Fruit fly (Drosophila melanogaster) whole organism, embryonic: Measurements from ENCODE around the gene CG17028.

Experiments used
- Adf1 ChIP-seq: fragments of 200-800 bp; sonication (Bioruptor generic); IDR thresholded peaks from 2 replicates; pipeline ENCODE4 v1.3.6; 2022; ENCODE audit warnings: missing biosample characterization, missing genetic modification characterization
- Bdp1 ChIP-seq: fragments of 200-800 bp; sonication (Bioruptor generic); optimal IDR thresholded peaks from 3 replicates; lab custom pipeline; 2016; ENCODE audit warnings: missing biosample characterization, missing genetic modification characterization
- CG10431 ChIP-seq: fragments of 200-800 bp; sonication (Bioruptor generic); optimal IDR thresholded peaks from 3 replicates; lab custom pipeline; 2018; ENCODE audit warnings: missing biosample characterization, mild to moderate bottlenecking, missing genetic modification characterization
- CG12299 ChIP-seq: fragments of 200-800 bp; sonication (Bioruptor generic); optimal IDR thresholded peaks from 2 replicates; lab custom pipeline; 2018; ENCODE audit warnings: missing biosample characterization, mild to moderate bottlenecking, missing genetic modification characterization
- CG14710 ChIP-seq: fragments of 200-800 bp; sonication (Bioruptor generic); optimal IDR thresholded peaks from 3 replicates; lab custom pipeline; 2019; ENCODE audit warnings: missing biosample characterization, mild to moderate bottlenecking, missing genetic modification characterization, moderate library complexity
- CG15011 ChIP-seq: fragments of 200-800 bp; sonication (Bioruptor generic); optimal IDR thresholded peaks from 3 replicates; lab custom pipeline; 2018; ENCODE audit warnings: missing biosample characterization, mild to moderate bottlenecking, missing genetic modification characterization
- CG1529 ChIP-seq: fragments of 200-800 bp; sonication (Bioruptor generic); optimal IDR thresholded peaks from 3 replicates; lab custom pipeline; 2018; ENCODE audit warnings: missing biosample characterization, missing genetic modification characterization
- CG16779 ChIP-seq: fragments of 200-800 bp; sonication (Bioruptor generic); IDR thresholded peaks from 2 replicates; pipeline ENCODE4 v1.3.6; 2022; ENCODE audit warnings: missing biosample characterization, missing genetic modification characterization
- CG16813 ChIP-seq: fragments of 200-800 bp; sonication (Bioruptor generic); IDR thresholded peaks from 3 replicates; pipeline ENCODE4 v1.3.6; 2022; ENCODE audit warnings: missing biosample characterization, missing genetic modification characterization; ENCODE audit not compliant: partially characterized antibody
- CG17829 ChIP-seq: fragments of 200-800 bp; optimal IDR thresholded peaks from 2 replicates; lab custom pipeline; 2019; ENCODE audit warnings: missing biosample characterization, mild to moderate bottlenecking, missing genetic modification characterization, moderate library complexity
- CG2129 ChIP-seq: fragments of 200-800 bp; sonication (Bioruptor generic); IDR thresholded peaks from 2 replicates; pipeline ENCODE4 v1.3.6; 2022; ENCODE audit warnings: missing biosample characterization, missing genetic modification characterization; ENCODE audit not compliant: partially characterized antibody
- CG2202 ChIP-seq: fragments of 200-800 bp; sonication (Bioruptor generic); optimal IDR thresholded peaks from 2 replicates; lab custom pipeline; 2018; ENCODE audit warnings: missing biosample characterization, mild to moderate bottlenecking, missing genetic modification characterization
- CG31388 ChIP-seq: fragments of 200-800 bp; sonication (Bioruptor generic); optimal IDR thresholded peaks from 2 replicates; lab custom pipeline; 2016; ENCODE audit warnings: missing biosample characterization, missing genetic modification characterization
- CG32772 ChIP-seq: fragments of 200-800 bp; sonication (Bioruptor generic); IDR thresholded peaks from 2 replicates; pipeline ENCODE4 v1.3.6; 2022; ENCODE audit warnings: missing biosample characterization, missing genetic modification characterization
- CG3726 ChIP-seq: fragments of 200-800 bp; sonication (Bioruptor generic); IDR thresholded peaks from 3 replicates; pipeline ENCODE4, ENCODE4 v1.3.6; 2022; ENCODE audit warnings: missing biosample characterization, missing genetic modification characterization
- CG3838 ChIP-seq: fragments of 200-800 bp; sonication (Bioruptor generic); optimal IDR thresholded peaks from 3 replicates; lab custom pipeline; 2016; ENCODE audit warnings: missing biosample characterization, missing genetic modification characterization
- CG6272 ChIP-seq: fragments of 200-800 bp; sonication (Bioruptor generic); IDR thresholded peaks from 2 replicates; pipeline ENCODE4 v1.3.6; 2022; ENCODE audit warnings: missing biosample characterization, missing genetic modification characterization
- CG7745 ChIP-seq: fragments of 200-800 bp; sonication (Bioruptor generic); optimal IDR thresholded peaks from 2 replicates; lab custom pipeline; 2018; ENCODE audit warnings: missing biosample characterization, mild to moderate bottlenecking, missing genetic modification characterization, moderate library complexity
- CG8478 ChIP-seq: fragments of >200 bp; optimal IDR thresholded peaks from 2 replicates; lab custom pipeline; 2018
- CG8765 ChIP-seq: fragments of 200-800 bp; sonication (Bioruptor generic); IDR thresholded peaks from 2 replicates; pipeline ENCODE4 v1.3.6; 2022; ENCODE audit warnings: missing biosample characterization, missing genetic modification characterization
- CG9609 ChIP-seq: fragments of 200-800 bp; sonication (Bioruptor generic); optimal IDR thresholded peaks from 3 replicates; lab custom pipeline; 2016; ENCODE audit warnings: missing biosample characterization, missing genetic modification characterization
- CkIIα-i1 ChIP-seq: fragments of 200-800 bp; sonication (Bioruptor generic); IDR thresholded peaks from 2 replicates; pipeline ENCODE4 v1.3.6; 2022; ENCODE audit warnings: missing biosample characterization, missing genetic modification characterization
- Myb ChIP-seq: fragments of 200-800 bp; sonication (Bioruptor generic); optimal IDR thresholded peaks from 2 replicates; lab custom pipeline; 2016; ENCODE audit warnings: missing biosample characterization, missing genetic modification characterization
- NC2α ChIP-seq: fragments of 200-800 bp; sonication (Bioruptor generic); optimal IDR thresholded peaks from 2 replicates; lab custom pipeline; 2016; ENCODE audit warnings: missing biosample characterization, missing genetic modification characterization
- NFAT ChIP-seq: fragments of 200-800 bp; sonication (Bioruptor generic); IDR thresholded peaks from 2 replicates; pipeline ENCODE4 v1.3.6; 2022; ENCODE audit warnings: missing biosample characterization, missing genetic modification characterization
- Nf-YA ChIP-seq: fragments of 200-800 bp; sonication (Bioruptor generic); IDR thresholded peaks from 2 replicates; pipeline ENCODE4 v1.3.6; 2022; ENCODE audit warnings: missing biosample characterization, missing genetic modification characterization
- Pdp1 ChIP-seq, 2 experiments: fragments of 200-800 bp; sonication (Bioruptor generic); optimal IDR thresholded peaks; 3 replicates each; lab custom pipeline; 2016; ENCODE audit warnings: missing biosample characterization in 2 of 2, missing genetic modification characterization in 2 of 2, mild to moderate bottlenecking in 1 of 2, moderate library complexity in 1 of 2
- Sox102F ChIP-seq: fragments of 200-800 bp; sonication (Bioruptor generic); optimal IDR thresholded peaks from 2 replicates; lab custom pipeline; 2018; ENCODE audit warnings: missing biosample characterization, mild to moderate bottlenecking, missing genetic modification characterization, moderate library complexity
- Ssrp ChIP-seq: fragments of 200-800 bp; sonication (Bioruptor generic); optimal IDR thresholded peaks from 2 replicates; lab custom pipeline; 2018; ENCODE audit warnings: missing biosample characterization, mild to moderate bottlenecking, missing genetic modification characterization, moderate library complexity
- ab ChIP-seq: fragments of 200-800 bp; sonication (Bioruptor generic); optimal IDR thresholded peaks from 2 replicates; lab custom pipeline; 2016; ENCODE audit warnings: missing biosample characterization, missing genetic modification characterization
- al ChIP-seq: fragments of 200-800 bp; sonication (Bioruptor generic); IDR thresholded peaks from 2 replicates; pipeline ENCODE4 v1.3.6; 2022; ENCODE audit warnings: missing biosample characterization, missing genetic modification characterization
- bsh ChIP-seq, 2 experiments: fragments of 200-800 bp; sonication (Bioruptor generic); optimal IDR thresholded peaks; 2 replicates each; lab custom pipeline; 2017 to 2018; ENCODE audit warnings: mild to moderate bottlenecking in 2 of 2, missing biosample characterization in 2 of 2, missing genetic modification characterization in 2 of 2, moderate library complexity in 1 of 2
- caup ChIP-seq: fragments of 200-800 bp; sonication (Bioruptor generic); optimal IDR thresholded peaks from 3 replicates; lab custom pipeline; 2017; ENCODE audit warnings: missing biosample characterization, mild to moderate bottlenecking, missing genetic modification characterization, moderate library complexity; ENCODE audit not compliant: severe bottlenecking
- disco-r ChIP-seq: fragments of 200-800 bp; sonication (Bioruptor generic); optimal IDR thresholded peaks from 2 replicates; lab custom pipeline; 2016; ENCODE audit warnings: missing biosample characterization, missing genetic modification characterization
- dm ChIP-seq: fragments of 200-800 bp; sonication (Bioruptor generic); optimal IDR thresholded peaks from 3 replicates; lab custom pipeline; 2016; ENCODE audit warnings: missing biosample characterization, missing genetic modification characterization
- dysf ChIP-seq: fragments of 200-800 bp; sonication (Bioruptor generic); IDR thresholded peaks from 3 replicates; pipeline ENCODE4 v1.3.6; 2022; ENCODE audit warnings: missing biosample characterization, missing genetic modification characterization
- ems ChIP-seq: fragments of 200-800 bp; sonication (Bioruptor generic); optimal IDR thresholded peaks from 3 replicates; lab custom pipeline; 2016; ENCODE audit warnings: missing biosample characterization, missing genetic modification characterization
- fd102C ChIP-seq: fragments of 200-800 bp; sonication (Bioruptor generic); optimal IDR thresholded peaks from 2 replicates; lab custom pipeline; 2018; ENCODE audit warnings: missing biosample characterization, mild to moderate bottlenecking, missing genetic modification characterization, moderate library complexity
- fd3F ChIP-seq: fragments of 200-800 bp; sonication (Bioruptor generic); optimal IDR thresholded peaks from 2 replicates; lab custom pipeline; 2018; ENCODE audit warnings: missing biosample characterization, mild to moderate bottlenecking, missing genetic modification characterization, moderate library complexity
- grn ChIP-seq: fragments of 200-800 bp; sonication (Bioruptor generic); optimal IDR thresholded peaks from 3 replicates; lab custom pipeline; 2017; ENCODE audit warnings: missing biosample characterization, missing genetic modification characterization
- lab ChIP-seq: fragments of 200-800 bp; sonication (Bioruptor generic); optimal IDR thresholded peaks from 3 replicates; lab custom pipeline; 2017; ENCODE audit warnings: missing biosample characterization, missing genetic modification characterization, mild to moderate bottlenecking, moderate library complexity, missing genetic modification reagents
- org-1 ChIP-seq: fragments of 200-800 bp; sonication (Bioruptor generic); optimal IDR thresholded peaks from 2 replicates; lab custom pipeline; 2017; ENCODE audit warnings: missing biosample characterization, missing genetic modification characterization
- rib ChIP-seq: fragments of 200-800 bp; sonication (Bioruptor generic); IDR thresholded peaks from 2 replicates; pipeline ENCODE4 v1.3.6; 2022; ENCODE audit warnings: missing biosample characterization, missing genetic modification characterization
- row ChIP-seq: fragments of 200-800 bp; sonication (Bioruptor generic); IDR thresholded peaks from 3 replicates; pipeline ENCODE4 v1.3.6; 2022; ENCODE audit warnings: missing biosample characterization, missing genetic modification characterization
- sim ChIP-seq: fragments of 200-800 bp; sonication (Bioruptor generic); IDR thresholded peaks from 2 replicates; pipeline ENCODE4 v1.3.6; 2022; ENCODE audit warnings: missing biosample characterization, missing genetic modification characterization
- sqz ChIP-seq: fragments of 200-800 bp; sonication (Bioruptor generic); optimal IDR thresholded peaks from 3 replicates; lab custom pipeline; 2018; ENCODE audit warnings: missing biosample characterization, mild to moderate bottlenecking, missing genetic modification characterization
- stwl ChIP-seq: fragments of 200-800 bp; sonication (Bioruptor generic); optimal IDR thresholded peaks from 3 replicates; lab custom pipeline; 2018; ENCODE audit warnings: missing biosample characterization, mild to moderate bottlenecking, missing genetic modification characterization, moderate library complexity
- wor ChIP-seq: fragments of 200-800 bp; sonication (Bioruptor generic); IDR thresholded peaks from 2 replicates; pipeline ENCODE4 v1.3.6; 2022; ENCODE audit warnings: missing biosample characterization, missing genetic modification characterization
- zen ChIP-seq: fragments of 200-800 bp; sonication (Bioruptor generic); optimal IDR thresholded peaks from 3 replicates; lab custom pipeline; 2018; ENCODE audit warnings: missing biosample characterization, mild to moderate bottlenecking, missing genetic modification characterization, moderate library complexity

CG17028 gene

DNA sequence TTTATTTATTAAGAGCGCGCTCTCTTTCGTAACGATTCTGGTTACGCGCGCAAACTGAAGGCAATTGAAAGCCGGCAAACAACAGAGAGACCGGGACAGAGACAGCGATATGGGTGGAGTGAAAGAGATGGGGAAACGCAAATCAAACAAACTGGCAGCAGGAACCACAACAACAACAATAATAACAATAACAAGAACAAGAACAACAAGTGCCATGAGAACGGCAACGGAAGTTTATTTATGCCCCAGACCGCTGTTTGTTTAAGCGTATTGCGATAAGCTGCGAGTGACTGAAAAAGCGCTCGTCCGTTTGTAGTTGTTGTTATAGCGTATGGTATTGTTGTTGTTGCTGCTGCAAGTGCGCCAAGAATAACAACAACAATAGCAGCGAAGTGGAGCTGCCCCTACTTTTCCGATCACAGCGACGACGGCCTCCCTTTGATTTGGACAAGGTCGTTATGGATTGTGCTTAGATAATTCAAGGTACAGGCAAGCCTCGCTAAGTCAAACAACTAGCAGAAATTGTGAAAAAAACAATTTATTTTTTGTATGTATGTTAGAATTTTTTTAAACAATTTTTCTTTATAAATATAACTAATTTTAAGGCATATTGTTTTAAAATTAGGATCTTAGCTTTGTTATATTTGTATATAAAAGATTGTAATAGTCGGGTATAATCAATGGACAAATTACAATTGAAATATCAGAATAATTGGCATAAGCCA lies 47.9 kb downstream of the CG17028 start (continued):
- peak; percentile 63 for TF ChIP-seq CG12299 (tag; lab: Kevin White, UChicago)
- TF ChIP-seq CG1529 (GFP tag; lab: Kevin White, UChicago) = peak; percentile 79
- peak; percentile 59 for TF ChIP-seq Bdp1 (GFP tag; lab: Kevin White, UChicago)
- no peak for TF ChIP-seq Ssrp
- peak; percentile 25 for TF ChIP-seq fd3F
- peak; percentile 68 for TF ChIP-seq CG15011 (GFP tag; lab: Kevin White, UChicago)
- peak; percentile 45 for TF ChIP-seq dm (GFP tag; lab: Kevin White, UChicago)
- peak; percentile 59 for TF ChIP-seq CG14710
- TF ChIP-seq grn (GFP tag; lab: Kevin White, UChicago) = peak; percentile 80
- TF ChIP-seq CG16779 (GFP tag; lab: Robert Waterston, UW) = 0 out of 2 replicates have a peak, but pooled peaks have one; percentile 22
- peak; percentile 23 for TF ChIP-seq CG3838 (GFP tag; lab: Kevin White, UChicago)
- peak in 1 of 2 experiments; percentile 77 for TF ChIP-seq bsh (GFP tag; optimal IDR thresholded peaks at IDR 0.05; lab: Kevin White, UChicago)
- no peak for TF ChIP-seq ab (GFP tag; lab: Kevin White, UChicago)
- no peak for TF ChIP-seq CG32772 (GFP tag; lab: Robert Waterston, UW)
- TF ChIP-seq row (GFP tag; lab: Robert Waterston, UW) = peak; percentile 65
- peak; percentile 38 for TF ChIP-seq Myb
- peak; percentile 33 for TF ChIP-seq fd102C (GFP tag; lab: Kevin White, UChicago)
- peak; percentile 59 for TF ChIP-seq CG7745
- TF ChIP-seq Adf1 (GFP tag; lab: Robert Waterston, UW) = peak; percentile 57; the same call in 1 of the 2 replicates
- 0 out of 2 replicates have a peak, but pooled peaks have one; percentile 14 for TF ChIP-seq NFAT (GFP tag; lab: Robert Waterston, UW)
- peak; percentile 28; the same call in 1 of the 3 replicates for TF ChIP-seq dysf
- TF ChIP-seq zen (tag; lab: Kevin White, UChicago) = peak; percentile 8
- peak; percentile 74 for TF ChIP-seq NC2α
- no peak for TF ChIP-seq CG2129 (GFP tag; lab: Robert Waterston, UW)
- TF ChIP-seq ems = peak; percentile 14
- no peak for TF ChIP-seq CkIIα-i1 (GFP tag; lab: Robert Waterston, UW)
- TF ChIP-seq CG9609 (GFP tag; lab: Kevin White, UChicago) = peak; percentile 44
- TF ChIP-seq disco-r (GFP tag; lab: Kevin White, UChicago) = peak; percentile 27
- no peak for TF ChIP-seq al (GFP tag; lab: Robert Waterston, UW)
- TF ChIP-seq rib (GFP tag; lab: Robert Waterston, UW) = peak; percentile 67
- no peak for TF ChIP-seq CG8478 (lab: Kevin White, UChicago)
- peak; percentile 78 for TF ChIP-seq caup (GFP tag; lab: Kevin White, UChicago)
- no peak for TF ChIP-seq CG31388 (GFP tag; lab: Kevin White, UChicago)
- peak; percentile 80 for TF ChIP-seq sqz
- peak; percentile 9 for TF ChIP-seq Sox102F (GFP tag; lab: Kevin White, UChicago)
- peak; percentile 47 to 77 for TF ChIP-seq Pdp1 (GFP tag; optimal IDR thresholded peaks at IDR 0.05; lab: Kevin White, UChicago)
- TF ChIP-seq sim (GFP tag; lab: Robert Waterston, UW) = 0 out of 2 replicates have a peak, but pooled peaks have one; percentile 34
- TF ChIP-seq Nf-YA = peak; percentile 23; the same call in 1 of the 2 replicates
- no peak for TF ChIP-seq CG17829 (tag; lab: Kevin White, UChicago)
- TF ChIP-seq CG8765 (GFP tag; lab: Robert Waterston, UW) = no peak
- TF ChIP-seq CG6272 (GFP tag; lab: Robert Waterston, UW) = no peak
- TF ChIP-seq wor (GFP tag; lab: Robert Waterston, UW) = no peak
- TF ChIP-seq CG2202 = peak; percentile 87
- TF ChIP-seq CG16813 = no peak
- peak; percentile 78 for TF ChIP-seq lab (GFP tag; lab: Kevin White, UChicago)
- no peak for TF ChIP-seq stwl (tag; lab: Kevin White, UChicago)
- TF ChIP-seq CG3726 (GFP tag; lab: Robert Waterston, UW) = no peak
- TF ChIP-seq CG10431 (GFP tag; lab: Kevin White, UChicago) = peak; percentile 83
- TF ChIP-seq org-1 (GFP tag; lab: Kevin White, UChicago) = peak; percentile 69
